Worm (Caenorhabditis elegans): ENCODE data around the gene clec-36.

Gene clec-36

ce11 chrV:16800484-16800883 is 47.9 kb downstream of the clec-36 start (continued):
- TF ChIP-seq tag-97 (GFP tag; IDR thresholded peaks at IDR 0.05) (no peak), lin-1 (GFP tag; IDR thresholded peaks at IDR 0.05) (no peak), nhr-77 (tag; optimal IDR thresholded peaks at IDR 0.05) (no peak), lin-39 (tag; optimal IDR thresholded peaks at IDR 0.05) (no peak), R02D3.7 (tag; optimal IDR thresholded peaks at IDR 0.05) (no peak), gei-8 (GFP tag; optimal IDR thresholded peaks at IDR 0.05) (no peak), hif-1 (tag; optimal IDR thresholded peaks at IDR 0.05) (no peak), ZK546.5 (tag; optimal IDR thresholded peaks at IDR 0.05) (no peak), lin-38 (GFP tag; IDR thresholded peaks at IDR 0.05) (peak; percentile 16; the same call in 1 of the 2 replicates), hmg-1.1 (GFP tag; IDR thresholded peaks at IDR 0.05) (no peak), vab-7 (GFP tag; IDR thresholded peaks at IDR 0.05) (no peak)
